Fruit fly (Drosophila melanogaster) whole organism, prepupa: ENCODE data around the gene B52.

Experiments
- CG9139 ChIP-seq: fragments of 200-800 bp; sonication (Bioruptor generic); optimal IDR thresholded peaks from 3 replicates; lab custom pipeline; 2017; ENCODE audit warnings: missing biosample characterization, mild to moderate bottlenecking, missing genetic modification characterization
- Ets21C ChIP-seq: fragments of 200-800 bp; sonication (Bioruptor generic); optimal IDR thresholded peaks from 3 replicates; lab custom pipeline; 2016; ENCODE audit warnings: missing biosample characterization, missing genetic modification characterization
- eg ChIP-seq: fragments of 200-800 bp; sonication (Bioruptor generic); IDR thresholded peaks from 3 replicates; pipeline ENCODE4 v1.3.6; 2022; ENCODE audit warnings: missing biosample characterization, missing genetic modification characterization

DNA sequence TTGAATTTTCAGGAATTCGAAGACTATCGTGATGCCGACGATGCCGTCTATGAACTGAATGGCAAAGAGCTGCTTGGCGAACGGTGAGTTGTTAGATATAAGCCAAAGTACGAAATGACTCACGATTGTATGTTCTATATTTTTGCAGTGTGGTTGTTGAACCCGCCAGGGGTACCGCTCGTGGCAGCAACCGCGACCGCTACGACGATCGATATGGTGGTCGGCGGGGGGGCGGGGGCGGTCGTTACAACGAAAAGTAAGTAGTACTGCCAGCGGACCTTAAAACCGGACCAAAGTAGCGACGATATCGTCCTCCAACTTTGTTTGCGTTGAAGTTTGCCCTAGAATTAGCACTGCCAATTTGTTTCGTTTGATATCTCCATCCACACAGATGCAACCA lies 1.0 kb downstream of the B52 start:
- TF ChIP-seq eg: no peak
- TF ChIP-seq Ets21C (GFP tag; lab: Kevin White, UChicago): no peak
- no peak for TF ChIP-seq CG9139 (GFP tag; lab: Kevin White, UChicago)
